Fruit fly (Drosophila melanogaster): ENCODE measurements around the gene CG3071.

dm6 chrX:2306307-2306706 is 43.7 kb downstream of the CG3071 start:
- TF ChIP-seq h (GFP tag; optimal IDR thresholded peaks at IDR 0.05) (peak; percentile 80), CrebA (GFP tag; optimal IDR thresholded peaks at IDR 0.05; ENCODE audit: borderline replicate concordance) (no peak), HLH106 (tag; optimal IDR thresholded peaks at IDR 0.05) (peak; percentile 83), dl (GFP tag; optimal IDR thresholded peaks at IDR 0.05; ENCODE audit: insufficient read depth in 1 of 2, partially characterized antibody in 2 of 2) (no peak), rgr (GFP tag; optimal IDR thresholded peaks at IDR 0.05) (peak; percentile 77), psq (GFP tag; optimal IDR thresholded peaks at IDR 0.05) (peak; percentile 72), fru (GFP tag; optimal IDR thresholded peaks at IDR 0.05) (peak; percentile 91), Vsx2 (GFP tag; optimal IDR thresholded peaks at IDR 0.05; ENCODE audit: partially characterized antibody) (no peak), Mio (GFP tag; optimal IDR thresholded peaks at IDR 0.05) (no peak), brk (GFP tag; optimal IDR thresholded peaks at IDR 0.05) (peak; percentile 12), Hr78 (GFP tag; optimal IDR thresholded peaks at IDR 0.05) (no peak)
